Fruit fly (Drosophila melanogaster): ENCODE measurements around the gene CG15525.

The CG15525 gene

dm6 chr3R:30022452-30023028 lies 25.1 kb upstream of the CG15525 start, which contains the start of the genes RpS28a and Axn:
TSS of gene RpS28a (minus strand) at chr3R:30022648.
TSS of gene Axn (plus strand) at chr3R:30022842.
- TF ChIP-seq ttk (optimal IDR thresholded peaks at IDR 0.05) (no peak), h (optimal IDR thresholded peaks at IDR 0.05) (no peak), Sin3A (optimal IDR thresholded peaks at IDR 0.05) (no peak), Myc (optimal IDR thresholded peaks at IDR 0.05) (no peak), psq (optimal IDR thresholded peaks at IDR 0.05) (no peak), insv (optimal IDR thresholded peaks at IDR 0.05) (no peak)

dm6 chr3R:30021559-30022451 lies 24.3 kb upstream of the CG15525 start, which contains the start of gene Mgat2:
TSS of gene Mgat2 (minus strand) at chr3R:30022221.
- TF ChIP-seq Myc (optimal IDR thresholded peaks at IDR 0.05) (no peak), Sin3A (optimal IDR thresholded peaks at IDR 0.05) (no peak), h (optimal IDR thresholded peaks at IDR 0.05) (no peak), psq (optimal IDR thresholded peaks at IDR 0.05) (no peak), ttk (optimal IDR thresholded peaks at IDR 0.05) (no peak), insv (optimal IDR thresholded peaks at IDR 0.05) (no peak)

dm6 chr3R:30021009-30021408 lies 23.5 kb upstream of the CG15525 start:
- TF ChIP-seq psq (optimal IDR thresholded peaks at IDR 0.05) = no peak
- TF ChIP-seq Myc (optimal IDR thresholded peaks at IDR 0.05) = no peak

dm6 chr3R:30014977-30015514 lies 17.6 kb upstream of the CG15525 start, which contains the start of gene CG7920:
TSS of gene CG7920 (minus strand) at chr3R:30015284.
- TF ChIP-seq Myc (optimal IDR thresholded peaks at IDR 0.05) = no peak
- no peak for TF ChIP-seq ttk (optimal IDR thresholded peaks at IDR 0.05)
- no peak for TF ChIP-seq Sin3A (optimal IDR thresholded peaks at IDR 0.05)
- TF ChIP-seq h (optimal IDR thresholded peaks at IDR 0.05) = no peak
- no peak for TF ChIP-seq psq (optimal IDR thresholded peaks at IDR 0.05)
- no peak for TF ChIP-seq insv (optimal IDR thresholded peaks at IDR 0.05)

- no peak for TF ChIP-seq insv (optimal IDR thresholded peaks at IDR 0.05)
- TF ChIP-seq ttk (optimal IDR thresholded peaks at IDR 0.05) = no peak
- no peak for TF ChIP-seq psq (optimal IDR thresholded peaks at IDR 0.05)
- TF ChIP-seq h (optimal IDR thresholded peaks at IDR 0.05) = no peak
- TF ChIP-seq Myc (optimal IDR thresholded peaks at IDR 0.05) = no peak
- no peak for TF ChIP-seq Sin3A (optimal IDR thresholded peaks at IDR 0.05)
Measured at dm6 chr3R:30014480-30014879, 17.0 kb upstream of the CG15525 start.

- TF ChIP-seq h (optimal IDR thresholded peaks at IDR 0.05) (no peak), psq (optimal IDR thresholded peaks at IDR 0.05) (no peak), ttk (optimal IDR thresholded peaks at IDR 0.05) (no peak), Myc (optimal IDR thresholded peaks at IDR 0.05) (no peak), insv (optimal IDR thresholded peaks at IDR 0.05) (no peak), Sin3A (optimal IDR thresholded peaks at IDR 0.05) (no peak)
Measured at dm6 chr3R:30013909-30014308, 16.4 kb upstream of the CG15525 start.

- TF ChIP-seq Sin3A (optimal IDR thresholded peaks at IDR 0.05) = no peak
- TF ChIP-seq psq (optimal IDR thresholded peaks at IDR 0.05) = no peak
- no peak for TF ChIP-seq h (optimal IDR thresholded peaks at IDR 0.05)
- TF ChIP-seq Myc (optimal IDR thresholded peaks at IDR 0.05) = no peak
- TF ChIP-seq insv (optimal IDR thresholded peaks at IDR 0.05) = no peak
- TF ChIP-seq ttk (optimal IDR thresholded peaks at IDR 0.05) = no peak
Measured at dm6 chr3R:30012602-30013489, 15.4 kb upstream of the CG15525 start.

dm6 chr3R:30009173-30009572 lies 11.7 kb upstream of the CG15525 start, which contains the start of gene CG7912:
TSS of gene CG7912 (minus strand) at chr3R:30009189.
- TF ChIP-seq Myc (optimal IDR thresholded peaks at IDR 0.05) (no peak), h (optimal IDR thresholded peaks at IDR 0.05) (no peak), psq (optimal IDR thresholded peaks at IDR 0.05) (no peak), insv (optimal IDR thresholded peaks at IDR 0.05) (no peak), Sin3A (optimal IDR thresholded peaks at IDR 0.05) (no peak), ttk (optimal IDR thresholded peaks at IDR 0.05) (no peak)

dm6 chr3R:30005332-30005979 lies 8.0 kb upstream of the CG15525 start:
- TF ChIP-seq h (optimal IDR thresholded peaks at IDR 0.05) (no peak), Sin3A (optimal IDR thresholded peaks at IDR 0.05) (no peak), Myc (optimal IDR thresholded peaks at IDR 0.05) (no peak), ttk (optimal IDR thresholded peaks at IDR 0.05) (no peak), psq (optimal IDR thresholded peaks at IDR 0.05) (no peak), insv (optimal IDR thresholded peaks at IDR 0.05) (no peak)

- TF ChIP-seq h (optimal IDR thresholded peaks at IDR 0.05) (no peak), psq (optimal IDR thresholded peaks at IDR 0.05) (no peak), ttk (optimal IDR thresholded peaks at IDR 0.05) (no peak), insv (optimal IDR thresholded peaks at IDR 0.05) (no peak), Myc (optimal IDR thresholded peaks at IDR 0.05) (no peak), Sin3A (optimal IDR thresholded peaks at IDR 0.05) (no peak)
Measured at dm6 chr3R:30004648-30005047, 7.2 kb upstream of the CG15525 start, which contains the start of the genes Nlp and Nph. TSS of gene Nlp (plus strand) at chr3R:30004785. TSS of gene Nph (minus strand) at chr3R:30004861.

- TF ChIP-seq ttk (optimal IDR thresholded peaks at IDR 0.05) = no peak
- no peak for TF ChIP-seq psq (optimal IDR thresholded peaks at IDR 0.05)
Measured at dm6 chr3R:30000286-30000685, 2.8 kb upstream of the CG15525 start, which contains the start of gene Tace. TSS of gene Tace (plus strand) at chr3R:30000530.

Data from Kc167 (cell line).